Worm (Caenorhabditis elegans) whole organism, young adult: ENCODE results near the gene unc-7.
A peak's percentile ranks its signal among the peaks of the same experiment; 100 is the strongest.

Experiments
- C06A6.2 ChIP-seq: fragments of 200-800 bp; sonication (Bioruptor generic); conservative IDR thresholded peaks from 2 replicates; pipeline ENCODE4 v1.3.6; 2022; ENCODE audit warnings: missing genetic modification characterization, missing compliant biosample characterization
- F33H1.4 ChIP-seq: fragments of 200-800 bp; sonication (Bioruptor generic); IDR thresholded peaks from 2 replicates; pipeline ENCODE4 v1.3.6; 2022; ENCODE audit warnings: missing genetic modification reagents, missing genetic modification characterization, missing compliant biosample characterization
- F37B4.10 ChIP-seq: fragments of 200-800 bp; sonication (Bioruptor generic); IDR thresholded peaks from 2 replicates; pipeline ENCODE4 v1.3.6; 2022; ENCODE audit warnings: missing genetic modification characterization, missing compliant biosample characterization
- F49E8.2 ChIP-seq: sonication (generic microtip); optimal IDR thresholded peaks from 3 replicates; lab custom pipeline; 2017; ENCODE audit warnings: missing genetic modification characterization, mild to moderate bottlenecking, missing compliant biosample characterization, antibody characterized with exemption, moderate library complexity; ENCODE audit not compliant: insufficient read depth
- F55B11.4 ChIP-seq: sonication (generic microtip); optimal IDR thresholded peaks from 2 replicates; lab custom pipeline; 2016; ENCODE audit warnings: missing compliant biosample characterization, missing genetic modification characterization, borderline replicate concordance; ENCODE audit not compliant: insufficient read depth
- F57C9.4 ChIP-seq: sonication (generic microtip); optimal IDR thresholded peaks from 2 replicates; lab custom pipeline; 2017; ENCODE audit warnings: mild to moderate bottlenecking, missing genetic modification characterization, missing compliant biosample characterization
- Y53F4B.3 ChIP-seq: fragments of 200-800 bp; sonication (Bioruptor generic); IDR thresholded peaks from 2 replicates; pipeline ENCODE4 v1.3.6; 2022; ENCODE audit warnings: missing genetic modification reagents, missing genetic modification characterization, missing compliant biosample characterization
- Y56A3A.18 ChIP-seq: fragments of 200-800 bp; sonication (Bioruptor generic); IDR thresholded peaks from 2 replicates; pipeline ENCODE4 v1.3.6; 2022; ENCODE audit warnings: missing genetic modification reagents, missing genetic modification characterization, missing compliant biosample characterization
- Y95B8A.8 ChIP-seq: fragments of 200-800 bp; sonication (Bioruptor generic); IDR thresholded peaks from 2 replicates; pipeline ENCODE4 v1.3.6; 2022; ENCODE audit warnings: missing genetic modification reagents, missing genetic modification characterization, missing compliant biosample characterization
- ZK185.1 ChIP-seq: sonication (generic microtip); optimal IDR thresholded peaks from 2 replicates; lab custom pipeline; 2016; ENCODE audit warnings: mild to moderate bottlenecking, missing genetic modification characterization, missing compliant biosample characterization; ENCODE audit not compliant: poor library complexity, severe bottlenecking
- akir-1 ChIP-seq: fragments of 200-800 bp; sonication (Bioruptor generic); optimal IDR thresholded peaks from 2 replicates; lab custom pipeline; 2018; ENCODE audit warnings: mild to moderate bottlenecking, missing genetic modification characterization, moderate library complexity, missing compliant biosample characterization
- athp-1 ChIP-seq: sonication (generic microtip); optimal IDR thresholded peaks from 2 replicates; lab custom pipeline; 2017; ENCODE audit warnings: mild to moderate bottlenecking, missing genetic modification characterization, missing compliant biosample characterization
- attf-5 ChIP-seq: fragments of 200-800 bp; sonication (Bioruptor generic); optimal IDR thresholded peaks from 2 replicates; lab custom pipeline; 2018; ENCODE audit warnings: mild to moderate bottlenecking, missing genetic modification characterization, missing compliant biosample characterization
- attf-6 ChIP-seq: fragments of 200-800 bp; sonication (Bioruptor generic); IDR thresholded peaks from 2 replicates; pipeline ENCODE4 v1.3.6; 2022; ENCODE audit warnings: missing genetic modification reagents, missing genetic modification characterization, missing compliant biosample characterization
- bed-2 ChIP-seq: fragments of 200-800 bp; sonication (Bioruptor generic); IDR thresholded peaks from 2 replicates; pipeline ENCODE4 v1.3.6; 2022; ENCODE audit warnings: missing genetic modification reagents, missing genetic modification characterization, missing compliant biosample characterization
- cebp-2 ChIP-seq: fragments of 200-800 bp; sonication (Bioruptor generic); IDR thresholded peaks from 2 replicates; pipeline ENCODE4 v1.3.6; 2022; ENCODE audit warnings: missing genetic modification characterization, missing compliant biosample characterization
- ceh-27 ChIP-seq: fragments of 200-800 bp; sonication (Bioruptor generic); optimal IDR thresholded peaks from 2 replicates; lab custom pipeline; 2018; ENCODE audit warnings: mild to moderate bottlenecking, missing genetic modification characterization, moderate library complexity, missing compliant biosample characterization
- ceh-58 ChIP-seq: fragments of 200-800 bp; sonication (Bioruptor generic); IDR thresholded peaks from 2 replicates; pipeline ENCODE4 v1.3.6; 2022; ENCODE audit warnings: missing genetic modification characterization, missing compliant biosample characterization
- ceh-91 ChIP-seq: fragments of 200-800 bp; sonication (Bioruptor generic); IDR thresholded peaks from 2 replicates; pipeline ENCODE4 v1.3.6; 2022; ENCODE audit warnings: missing genetic modification reagents, missing genetic modification characterization, missing compliant biosample characterization
- egrh-3 ChIP-seq: fragments of 200-800 bp; sonication (Bioruptor generic); IDR thresholded peaks from 2 replicates; pipeline ENCODE4 v1.3.6; 2022; ENCODE audit warnings: missing genetic modification reagents, missing genetic modification characterization, missing compliant biosample characterization
- ekl-4 ChIP-seq: fragments of 200-800 bp; sonication (Bioruptor generic); IDR thresholded peaks from 2 replicates; pipeline ENCODE4 v1.3.6; 2022; ENCODE audit warnings: missing genetic modification reagents, missing genetic modification characterization, missing compliant biosample characterization
- ets-4 ChIP-seq: fragments of 200-800 bp; sonication (Bioruptor generic); optimal IDR thresholded peaks from 2 replicates; lab custom pipeline; 2018; ENCODE audit warnings: mild to moderate bottlenecking, missing genetic modification characterization, missing compliant biosample characterization
- gei-17 ChIP-seq: fragments of 200-800 bp; sonication (Bioruptor generic); optimal IDR thresholded peaks from 2 replicates; lab custom pipeline; 2018; ENCODE audit warnings: mild to moderate bottlenecking, missing genetic modification characterization, missing compliant biosample characterization
- him-1 ChIP-seq: sonication (generic microtip); optimal IDR thresholded peaks from 2 replicates; lab custom pipeline; 2016; ENCODE audit warnings: missing genotype, missing genetic modification reagents, missing genetic modification characterization, missing compliant biosample characterization
- hmg-20 ChIP-seq: fragments of 200-800 bp; sonication (Bioruptor generic); IDR thresholded peaks from 2 replicates; pipeline ENCODE4 v1.3.6; 2022; ENCODE audit warnings: missing genetic modification reagents, missing genetic modification characterization, missing compliant biosample characterization
- hrde-1 ChIP-seq: sonication (generic microtip); optimal IDR thresholded peaks from 2 replicates; lab custom pipeline; 2016; ENCODE audit warnings: missing genetic modification characterization, mild to moderate bottlenecking, missing compliant biosample characterization, moderate library complexity, missing genotype, missing genetic modification reagents, borderline replicate concordance
- lag-1 ChIP-seq: fragments of 200-800 bp; sonication (Bioruptor generic); IDR thresholded peaks from 2 replicates; pipeline ENCODE4 v1.3.6; 2022; ENCODE audit warnings: missing genetic modification reagents, missing genetic modification characterization, missing compliant biosample characterization
- let-526 ChIP-seq: fragments of 200-800 bp; sonication (Bioruptor generic); IDR thresholded peaks from 2 replicates; pipeline ENCODE4 v1.3.6; 2022; ENCODE audit warnings: missing genetic modification reagents, missing genetic modification characterization, missing compliant biosample characterization
- let-607 ChIP-seq, 2 experiments: fragments of 200-800 bp in 1 of 2; sonication (Bioruptor generic) in 1 of 2; sonication (generic microtip) in 1 of 2; optimal IDR thresholded peaks; 2 replicates each; lab custom pipeline; 2016 to 2018; ENCODE audit warnings: mild to moderate bottlenecking in 2 of 2, missing compliant biosample characterization in 2 of 2, missing genetic modification characterization in 2 of 2, moderate library complexity in 2 of 2, missing genotype in 1 of 2
- lin-26 ChIP-seq: fragments of 200-800 bp; sonication (Bioruptor generic); IDR thresholded peaks from 2 replicates; pipeline ENCODE4 v1.3.6; 2022; ENCODE audit warnings: missing genetic modification reagents, missing genetic modification characterization, missing compliant biosample characterization
- lin-35 ChIP-seq, 3 experiments: fragments of 150-350 bp in 2 of 3; sonication (generic microtip) in 1 of 3; optimal IDR thresholded peaks; 2 replicates each; lab custom pipeline; 2014 to 2018; ENCODE audit warnings: missing biosample characterization in 3 of 3, missing genetic modification characterization in 3 of 3, missing genetic modification reagents in 3 of 3
- lin-54 ChIP-seq: fragments of 200-800 bp; sonication (Bioruptor generic); optimal IDR thresholded peaks from 2 replicates; lab custom pipeline; 2018; ENCODE audit warnings: mild to moderate bottlenecking, missing genetic modification characterization, missing compliant biosample characterization
- lir-1 ChIP-seq: fragments of 200-800 bp; sonication (Bioruptor generic); conservative IDR thresholded peaks from 2 replicates; pipeline ENCODE4 v1.3.6; 2022; ENCODE audit warnings: missing genetic modification reagents, missing genetic modification characterization, missing compliant biosample characterization
- madf-6 ChIP-seq: fragments of 200-800 bp; sonication (Bioruptor generic); IDR thresholded peaks from 2 replicates; pipeline ENCODE4 v1.3.6; 2022; ENCODE audit warnings: missing genetic modification reagents, missing genetic modification characterization, missing compliant biosample characterization
- mel-28 ChIP-seq: sonication (generic microtip); optimal IDR thresholded peaks from 2 replicates; lab custom pipeline; 2016; ENCODE audit warnings: borderline replicate concordance, mild to moderate bottlenecking, missing genetic modification characterization, missing compliant biosample characterization
- nfya-1 ChIP-seq: sonication (generic microtip); optimal IDR thresholded peaks from 2 replicates; lab custom pipeline; 2017; ENCODE audit warnings: antibody characterized with exemption, missing compliant biosample characterization, missing genetic modification characterization, borderline replicate concordance; ENCODE audit not compliant: insufficient read depth
- nhr-120 ChIP-seq: fragments of 200-800 bp; sonication (Bioruptor generic); IDR thresholded peaks from 2 replicates; pipeline ENCODE4 v1.3.6; 2022; ENCODE audit warnings: missing genetic modification characterization, missing compliant biosample characterization
- nhr-27 ChIP-seq: fragments of 200-800 bp; sonication (Bioruptor generic); optimal IDR thresholded peaks from 2 replicates; lab custom pipeline; 2018; ENCODE audit warnings: mild to moderate bottlenecking, missing genetic modification characterization, moderate library complexity, missing compliant biosample characterization
- rec-8 ChIP-seq, 2 experiments: sonication (generic microtip); optimal IDR thresholded peaks; 2 replicates each; lab custom pipeline; 2016; ENCODE audit warnings: mild to moderate bottlenecking in 2 of 2, missing genetic modification characterization in 2 of 2, missing genetic modification reagents in 2 of 2, missing genotype in 2 of 2, missing biosample characterization in 1 of 2, missing compliant biosample characterization in 1 of 2, moderate library complexity in 1 of 2
- rpc-1 ChIP-seq, 2 experiments: fragments of 150-350 bp in 1 of 2; sonication (generic microtip) in 1 of 2; optimal IDR thresholded peaks; 2 replicates each; lab custom pipeline; 2014 to 2018; ENCODE audit warnings: missing biosample characterization in 1 of 2, missing genetic modification characterization in 1 of 2, missing genetic modification reagents in 1 of 2, missing genotype in 1 of 2
- snpc-3.4 ChIP-seq: sonication (generic microtip); optimal IDR thresholded peaks from 2 replicates; lab custom pipeline; 2017; ENCODE audit warnings: missing genetic modification characterization, mild to moderate bottlenecking, missing compliant biosample characterization, antibody characterized with exemption, moderate library complexity, missing genotype, missing genetic modification reagents
- snpc-4 ChIP-seq, 5 experiments: fragments of 150-350 bp in 1 of 5; sonication (generic microtip) in 4 of 5; optimal IDR thresholded peaks; 2 replicates each; lab custom pipeline; 2014 to 2018; ENCODE audit warnings: missing genetic modification characterization in 5 of 5, missing biosample characterization in 3 of 5, antibody characterized with exemption in 2 of 5, mild to moderate bottlenecking in 2 of 5, missing compliant biosample characterization in 2 of 5, missing genotype in 2 of 5, moderate library complexity in 2 of 5, missing genetic modification reagents in 1 of 5
- tlf-1 ChIP-seq: fragments of 200-800 bp; sonication (Bioruptor generic); optimal IDR thresholded peaks from 2 replicates; lab custom pipeline; 2018; ENCODE audit warnings: mild to moderate bottlenecking, missing genetic modification characterization, missing compliant biosample characterization
- xnd-1 ChIP-seq: sonication (generic microtip); optimal IDR thresholded peaks from 2 replicates; lab custom pipeline; 2016; ENCODE audit warnings: missing genotype, missing genetic modification reagents, missing genetic modification characterization, missing compliant biosample characterization
- ztf-18 ChIP-seq: sonication (generic microtip); optimal IDR thresholded peaks from 2 replicates; lab custom pipeline; 2016; ENCODE audit warnings: missing genotype, mild to moderate bottlenecking, missing genetic modification characterization, missing compliant biosample characterization

The unc-7 gene

ce11 chrX:15173303-15173904, 25.9 kb upstream of the unc-7 start, which contains the start of gene ucr-2.2 (continued):
- TF ChIP-seq cebp-2 = no peak
- TF ChIP-seq Y56A3A.18 (GFP tag; lab: Robert Waterston, UW) = no peak
- peak; percentile 65 for TF ChIP-seq ceh-27 (GFP tag; lab: Kevin White, UChicago)
- TF ChIP-seq F57C9.4 (tag; lab: Kevin White, UChicago) = no peak
- TF ChIP-seq ztf-18 (tag; lab: Kevin White, UChicago) = peak; percentile 96
- no peak for TF ChIP-seq Y95B8A.8 (GFP tag; lab: Robert Waterston, UW)
- no peak for TF ChIP-seq F55B11.4
- no peak for TF ChIP-seq Y53F4B.3 (GFP tag; lab: Robert Waterston, UW)
- TF ChIP-seq rec-8 (tag; optimal IDR thresholded peaks at IDR 0.05; lab: Kevin White, UChicago) = no peak
- TF ChIP-seq nhr-120 (GFP tag; lab: Robert Waterston, UW) = no peak
- TF ChIP-seq lin-35 (GFP tag; optimal IDR thresholded peaks at IDR 0.05; lab: Kevin White, UChicago) = peak in 1 of 3 experiments; percentile 85
- no peak for TF ChIP-seq lag-1 (GFP tag; lab: Robert Waterston, UW)
- TF ChIP-seq athp-1 (tag; lab: Kevin White, UChicago) = no peak
- no peak for TF ChIP-seq akir-1 (GFP tag; lab: Kevin White, UChicago)
- TF ChIP-seq ets-4 = no peak
- peak; percentile 75 to 88 for TF ChIP-seq let-607 (tag; optimal IDR thresholded peaks at IDR 0.05; lab: Kevin White, UChicago)
- no peak for TF ChIP-seq egrh-3
- TF ChIP-seq hrde-1 (tag; lab: Kevin White, UChicago) = no peak
- peak; percentile 64 for TF ChIP-seq C06A6.2 (GFP tag; lab: Robert Waterston, UW)
- TF ChIP-seq F33H1.4 = no peak
- TF ChIP-seq gei-17 = peak; percentile 60
- no peak for TF ChIP-seq F49E8.2 (tag; lab: Kevin White, UChicago)
- no peak for TF ChIP-seq ceh-91 (GFP tag; lab: Robert Waterston, UW)
- TF ChIP-seq madf-6 (GFP tag; lab: Robert Waterston, UW) = no peak
- peak; percentile 68 for TF ChIP-seq lin-54
- no peak for TF ChIP-seq ceh-58
- no peak for TF ChIP-seq him-1 (tag; lab: Kevin White, UChicago)
- peak; percentile 83 for TF ChIP-seq ZK185.1 (tag; lab: Kevin White, UChicago)
- TF ChIP-seq xnd-1 = no peak
- TF ChIP-seq nhr-27 = no peak
- peak; percentile 83 for TF ChIP-seq attf-5 (GFP tag; lab: Kevin White, UChicago)
- TF ChIP-seq bed-2 (GFP tag; lab: Robert Waterston, UW) = no peak
- no peak for TF ChIP-seq rpc-1 (optimal IDR thresholded peaks at IDR 0.05; lab: Kevin White, UChicago)
- no peak for TF ChIP-seq rpc-1 (tag; optimal IDR thresholded peaks at IDR 0.05; lab: Kevin White, UChicago)
- no peak for TF ChIP-seq lin-26 (GFP tag; lab: Robert Waterston, UW)
- no peak for TF ChIP-seq nfya-1 (tag; lab: Kevin White, UChicago)
- no peak for TF ChIP-seq mel-28 (tag; lab: Kevin White, UChicago)
- 0 out of 2 replicates have a peak, but pooled peaks have one; percentile 46 for TF ChIP-seq lir-1 (GFP tag; lab: Robert Waterston, UW)
- no peak for TF ChIP-seq let-526 (GFP tag; lab: Robert Waterston, UW)
- no peak for TF ChIP-seq snpc-4 (GFP tag; optimal IDR thresholded peaks at IDR 0.05; lab: Kevin White, UChicago)
- peak; percentile 8 to 80 (median 66) for TF ChIP-seq snpc-4 (tag; optimal IDR thresholded peaks at IDR 0.05; lab: Kevin White, UChicago)
- TF ChIP-seq hmg-20 (GFP tag; lab: Robert Waterston, UW) = 0 out of 2 replicates have a peak, but pooled peaks have one; percentile 23
- TF ChIP-seq F37B4.10 (GFP tag; lab: Robert Waterston, UW) = no peak
- TF ChIP-seq snpc-3.4 = no peak
- peak; percentile 36 for TF ChIP-seq tlf-1 (GFP tag; lab: Kevin White, UChicago)
- no peak for TF ChIP-seq attf-6 (GFP tag; lab: Robert Waterston, UW)
- no peak for TF ChIP-seq ekl-4 (GFP tag; lab: Robert Waterston, UW)
